Fruit fly (Drosophila melanogaster): ENCODE results near the gene CG4440.
A peak's percentile ranks its signal among the peaks of the same experiment; 100 is the strongest.

Gene CG4440

DNA sequence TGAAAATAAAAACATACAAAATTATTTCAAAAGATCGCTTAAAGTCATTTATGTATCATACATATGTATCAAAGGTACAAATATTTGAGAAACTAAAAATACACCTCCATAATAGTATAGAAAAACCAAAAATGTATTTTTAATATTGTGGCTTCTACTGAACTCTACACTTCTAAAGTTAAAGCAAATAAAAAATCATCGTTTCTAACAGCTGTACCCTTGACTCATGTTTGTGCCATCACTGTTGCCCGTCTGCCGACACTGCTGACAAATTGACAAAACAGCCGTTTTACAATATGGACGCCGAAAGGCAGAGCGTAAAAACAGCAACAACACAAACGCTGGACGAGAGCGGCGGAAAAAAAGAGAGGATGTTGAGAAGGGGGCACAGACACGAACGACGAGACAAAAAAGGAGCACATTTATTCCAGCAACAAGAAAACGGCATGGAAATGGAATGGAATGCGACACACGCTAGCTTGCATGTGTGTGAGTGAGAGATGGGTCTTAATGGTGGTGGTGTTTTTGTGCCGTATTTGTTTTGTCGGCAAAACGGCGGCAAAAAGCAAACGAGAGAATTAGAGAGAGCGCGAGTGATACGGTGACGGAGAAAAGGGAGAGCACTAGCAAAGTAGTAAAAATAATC, 43.2 kb upstream of the CG4440 start (continued):
- peak; percentile 56 for TF ChIP-seq Ets97D (GFP tag; optimal IDR thresholded peaks at IDR 0.05)
- TF ChIP-seq nmo (GFP tag; optimal IDR thresholded peaks at IDR 0.05) = peak; percentile 83
- TF ChIP-seq bab2 (GFP tag; optimal IDR thresholded peaks at IDR 0.05) = peak; percentile 84
- peak; percentile 79 for TF ChIP-seq Mad (GFP tag; optimal IDR thresholded peaks at IDR 0.05)
- peak; percentile 38 for TF ChIP-seq jing (GFP tag; optimal IDR thresholded peaks at IDR 0.05)
- peak; percentile 85 for TF ChIP-seq pho (GFP tag; optimal IDR thresholded peaks at IDR 0.05)
- peak; percentile 77 for TF ChIP-seq CG3838 (GFP tag; optimal IDR thresholded peaks at IDR 0.05)
- TF ChIP-seq crp (GFP tag; optimal IDR thresholded peaks at IDR 0.05) = peak; percentile 1 to 73
- no peak for TF ChIP-seq gt (GFP tag; IDR thresholded peaks at IDR 0.05)
- TF ChIP-seq CG1602 (GFP tag; optimal IDR thresholded peaks at IDR 0.05) = peak; percentile 79
- peak; percentile 74 for TF ChIP-seq az2 (GFP tag; optimal IDR thresholded peaks at IDR 0.05)
- TF ChIP-seq CG9876 (GFP tag; optimal IDR thresholded peaks at IDR 0.05) = peak; percentile 68
- peak; percentile 91 for TF ChIP-seq CG18262 (tag; optimal IDR thresholded peaks at IDR 0.05)
- peak; percentile 19 for TF ChIP-seq CG4707 (GFP tag; optimal IDR thresholded peaks at IDR 0.05)
- TF ChIP-seq Trl (optimal IDR thresholded peaks at IDR 0.05) = peak; percentile 83 to 93
- TF ChIP-seq Trl (GFP tag; optimal IDR thresholded peaks at IDR 0.05) = peak; percentile 27
- no peak for TF ChIP-seq h (optimal IDR thresholded peaks at IDR 0.05)
- TF ChIP-seq br (optimal IDR thresholded peaks at IDR 0.05) = no peak
- peak; percentile 67 for TF ChIP-seq Ssrp (tag; optimal IDR thresholded peaks at IDR 0.05)
- TF ChIP-seq z (GFP tag; IDR thresholded peaks at IDR 0.05) = no peak
- TF ChIP-seq C15 (GFP tag; IDR thresholded peaks at IDR 0.05) = no peak
- TF ChIP-seq lola (GFP tag; optimal IDR thresholded peaks at IDR 0.05) = peak in 1 of 3 experiments; percentile 78
- TF ChIP-seq CG13296 (GFP tag; optimal IDR thresholded peaks at IDR 0.05) = peak; percentile 55
- peak; percentile 66 for TF ChIP-seq ewg (GFP tag; optimal IDR thresholded peaks at IDR 0.05)
- TF ChIP-seq Asciz (GFP tag; optimal IDR thresholded peaks at IDR 0.05) = peak; percentile 80
- peak; percentile 86 for TF ChIP-seq Fer1 (GFP tag; optimal IDR thresholded peaks at IDR 0.05)
- peak; percentile 83 for TF ChIP-seq pb (GFP tag; optimal IDR thresholded peaks at IDR 0.05)
- TF ChIP-seq CG4730 (GFP tag; IDR thresholded peaks at IDR 0.05) = no peak
- TF ChIP-seq CG10654 (GFP tag; optimal IDR thresholded peaks at IDR 0.05) = peak; percentile 75
- peak; percentile 70 for TF ChIP-seq CG1529 (GFP tag; optimal IDR thresholded peaks at IDR 0.05)
- TF ChIP-seq yki (optimal IDR thresholded peaks at IDR 0.05) = no peak
- peak; percentile 88 for TF ChIP-seq HHEX (GFP tag; optimal IDR thresholded peaks at IDR 0.05)
- peak in 1 of 2 experiments; percentile 66 for TF ChIP-seq Eip74EF (GFP tag; optimal IDR thresholded peaks at IDR 0.05)
- TF ChIP-seq gsb-n (tag; optimal IDR thresholded peaks at IDR 0.05) = peak; percentile 61
- TF ChIP-seq Jarid2 (GFP tag; optimal IDR thresholded peaks at IDR 0.05) = peak; percentile 58
- TF ChIP-seq eyg (GFP tag; optimal IDR thresholded peaks at IDR 0.05) = peak; percentile 70
- TF ChIP-seq Gug (GFP tag; IDR thresholded peaks at IDR 0.05) = peak; percentile 91
- peak; percentile 66; the same call in 2 of the 3 replicates for TF ChIP-seq CG11093 (GFP tag; IDR thresholded peaks at IDR 0.05)
- no peak for TF ChIP-seq Aef1 (GFP tag; IDR thresholded peaks at IDR 0.05)
- TF ChIP-seq CG8765 (GFP tag; IDR thresholded peaks at IDR 0.05) = no peak
- peak; percentile 75 for TF ChIP-seq CG9609 (GFP tag; optimal IDR thresholded peaks at IDR 0.05)
- no peak for TF ChIP-seq YL-1 (GFP tag; optimal IDR thresholded peaks at IDR 0.05)
- TF ChIP-seq CrebB (tag; optimal IDR thresholded peaks at IDR 0.05) = peak; percentile 71
- no peak for TF ChIP-seq B-H1 (GFP tag; IDR thresholded peaks at IDR 0.05)
- no peak for TF ChIP-seq CG7963 (GFP tag; IDR thresholded peaks at IDR 0.05; ENCODE audit: partially characterized antibody)
- TF ChIP-seq nau (GFP tag; optimal IDR thresholded peaks at IDR 0.05) = peak; percentile 83
- no peak for TF ChIP-seq CG14014 (GFP tag; IDR thresholded peaks at IDR 0.05)
- TF ChIP-seq Lpt (GFP tag; optimal IDR thresholded peaks at IDR 0.05) = no peak
- TF ChIP-seq CG2199 (GFP tag; IDR thresholded peaks at IDR 0.05) = no peak
- peak; percentile 86 for TF ChIP-seq CG17829 (tag; optimal IDR thresholded peaks at IDR 0.05)
- TF ChIP-seq Med (GFP tag) = peak; percentile 97
